Worm (Caenorhabditis elegans): ENCODE data around the gene F32D8.3.

DNA sequence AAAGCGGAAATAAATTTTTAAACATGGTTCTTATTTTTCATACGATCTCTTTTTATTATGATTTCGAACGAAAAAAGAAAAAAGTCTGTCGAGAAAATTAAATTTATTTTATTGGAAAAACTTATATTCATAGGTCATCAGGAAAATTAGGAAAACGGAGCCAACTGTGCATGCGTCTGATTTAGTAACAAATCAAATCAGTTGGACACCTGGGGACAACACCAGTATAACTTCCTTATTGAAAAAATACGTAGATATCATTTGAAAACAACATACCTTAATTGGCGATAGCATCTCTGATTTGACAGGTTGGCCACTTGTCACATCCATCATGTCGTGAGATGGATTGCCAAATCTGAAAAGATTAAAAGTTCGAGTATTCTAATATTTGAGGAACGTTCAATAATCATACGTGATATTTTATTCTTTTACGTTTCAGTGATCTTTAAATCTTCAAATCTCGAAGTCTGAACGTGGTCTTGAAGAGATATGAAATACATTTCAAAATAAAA is 26.1 kb upstream of the F32D8.3 start:
- no peak for TF ChIP-seq ama-1 (optimal IDR thresholded peaks at IDR 0.05)
- TF ChIP-seq pes-1 (GFP tag; IDR thresholded peaks at IDR 0.05), result no peak
- TF ChIP-seq tra-4 (tag; optimal IDR thresholded peaks at IDR 0.05), result no peak
- TF ChIP-seq F13C5.2 (tag; optimal IDR thresholded peaks at IDR 0.05), result no peak
- no peak for TF ChIP-seq ceh-13 (GFP tag; optimal IDR thresholded peaks at IDR 0.05)
- no peak for TF ChIP-seq tbx-37 (GFP tag; conservative IDR thresholded peaks at IDR 0.05)
- no peak for TF ChIP-seq flt-1 (GFP tag; IDR thresholded peaks at IDR 0.05)
- no peak for TF ChIP-seq hmg-4 (GFP tag; optimal IDR thresholded peaks at IDR 0.05)
- TF ChIP-seq sea-1 (GFP tag; conservative IDR thresholded peaks at IDR 0.05), result no peak
- no peak for TF ChIP-seq ceh-36 (tag; optimal IDR thresholded peaks at IDR 0.05)
- no peak for TF ChIP-seq tbx-11 (GFP tag; IDR thresholded peaks at IDR 0.05)
- no peak for TF ChIP-seq hmbx-1 (tag; optimal IDR thresholded peaks at IDR 0.05)
- no peak for TF ChIP-seq scrt-1 (GFP tag; IDR thresholded peaks at IDR 0.05)
